Worm (Caenorhabditis elegans) whole organism, L3 larva: ENCODE results near the gene scl-7.
A peak's percentile ranks its signal among the peaks of the same experiment; 100 is the strongest.

Source experiments
- ZK546.5 ChIP-seq: sonication (generic microtip); optimal IDR thresholded peaks from 2 replicates; lab custom pipeline; 2017; ENCODE audit warnings: missing biosample characterization, missing genetic modification characterization
- ama-1 ChIP-seq: fragments of 150-350 bp; optimal IDR thresholded peaks from 2 replicates; lab custom pipeline; 2018
- ceh-16 ChIP-seq: sonication (generic microtip); optimal IDR thresholded peaks from 2 replicates; lab custom pipeline; 2017; ENCODE audit warnings: missing biosample characterization, missing genetic modification characterization
- ceh-28 ChIP-seq: fragments of 150-350 bp; optimal IDR thresholded peaks from 2 replicates; lab custom pipeline; 2014; ENCODE audit warnings: missing biosample characterization, missing genetic modification reagents, missing genetic modification characterization
- ceh-9 ChIP-seq: sonication (generic microtip); optimal IDR thresholded peaks from 2 replicates; lab custom pipeline; 2018; ENCODE audit warnings: missing biosample characterization, missing genetic modification characterization
- daf-12 ChIP-seq: fragments of 150-350 bp; optimal IDR thresholded peaks from 2 replicates; lab custom pipeline; 2014; ENCODE audit warnings: missing biosample characterization, missing genetic modification reagents, missing genetic modification characterization
- egl-27 ChIP-seq: sonication (generic microtip); optimal IDR thresholded peaks from 4 replicates; lab custom pipeline; 2017; ENCODE audit warnings: missing biosample characterization, missing genetic modification reagents, missing genetic modification characterization
- egl-5 ChIP-seq: fragments of 150-350 bp; optimal IDR thresholded peaks from 2 replicates; lab custom pipeline; 2017; ENCODE audit warnings: missing biosample characterization, missing genetic modification reagents, missing genetic modification characterization, inconsistent platforms
- elt-1 ChIP-seq: fragments of 150-350 bp; optimal IDR thresholded peaks from 2 replicates; lab custom pipeline; 2014; ENCODE audit warnings: missing biosample characterization, missing genetic modification characterization
- elt-2 ChIP-seq: sonication (generic microtip); optimal IDR thresholded peaks from 2 replicates; lab custom pipeline; 2016; ENCODE audit warnings: missing genetic modification reagents, mild to moderate bottlenecking, missing genetic modification characterization, missing compliant biosample characterization
- elt-3 ChIP-seq, 3 experiments: fragments of 150-350 bp in 1 of 3; sonication (generic microtip) in 2 of 3; optimal IDR thresholded peaks; 2 replicates in 2 of 3; 4 replicates in 1 of 3; lab custom pipeline; 2014 to 2017; ENCODE audit warnings: missing biosample characterization in 3 of 3, missing genetic modification characterization in 3 of 3
- eor-1 ChIP-seq, 2 experiments: fragments of 150-350 bp; optimal IDR thresholded peaks; 2 replicates each; lab custom pipeline; 2014 to 2018; ENCODE audit warnings: missing biosample characterization in 2 of 2, missing genetic modification characterization in 2 of 2
- fkh-10 ChIP-seq: sonication (generic microtip); optimal IDR thresholded peaks from 2 replicates; lab custom pipeline; 2017; ENCODE audit warnings: missing biosample characterization, missing genetic modification reagents, missing genetic modification characterization
- fkh-2 ChIP-seq: fragments of 150-350 bp; optimal IDR thresholded peaks from 2 replicates; lab custom pipeline; 2014; ENCODE audit warnings: missing biosample characterization, missing genetic modification reagents, missing genetic modification characterization
- fos-1 ChIP-seq: fragments of 150-350 bp; optimal IDR thresholded peaks from 2 replicates; lab custom pipeline; 2014; ENCODE audit warnings: missing biosample characterization, missing genetic modification characterization
- hmg-11 ChIP-seq: sonication (generic microtip); optimal IDR thresholded peaks from 2 replicates; lab custom pipeline; 2016; ENCODE audit warnings: missing genetic modification characterization, missing compliant biosample characterization
- jun-1 ChIP-seq: fragments of 150-350 bp; optimal IDR thresholded peaks from 2 replicates; lab custom pipeline; 2014; ENCODE audit warnings: missing biosample characterization, missing genetic modification reagents, missing genetic modification characterization
- lin-15B ChIP-seq: fragments of 150-350 bp; optimal IDR thresholded peaks from 2 replicates; lab custom pipeline; 2014; ENCODE audit warnings: missing biosample characterization, missing genetic modification characterization
- lin-39 ChIP-seq: fragments of 150-350 bp; optimal IDR thresholded peaks from 2 replicates; lab custom pipeline; 2018; ENCODE audit warnings: missing biosample characterization, missing genetic modification reagents, missing genetic modification characterization
- lsy-12 ChIP-seq: sonication (generic microtip); optimal IDR thresholded peaks from 2 replicates; lab custom pipeline; 2016; ENCODE audit warnings: mild to moderate bottlenecking, missing genetic modification characterization, missing compliant biosample characterization
- mdl-1 ChIP-seq: fragments of 150-350 bp; optimal IDR thresholded peaks from 2 replicates; lab custom pipeline; 2014; ENCODE audit warnings: missing biosample characterization, missing genetic modification characterization
- mml-1 ChIP-seq: fragments of 150-350 bp; sonication (generic microtip); optimal IDR thresholded peaks from 3 replicates; lab custom pipeline; 2014; ENCODE audit warnings: missing biosample characterization, missing genetic modification characterization
- nfya-1 ChIP-seq: sonication (generic microtip); optimal IDR thresholded peaks from 2 replicates; lab custom pipeline; 2017; ENCODE audit warnings: missing genetic modification characterization, mild to moderate bottlenecking, missing compliant biosample characterization, antibody characterized with exemption, moderate library complexity; ENCODE audit not compliant: insufficient read depth
- nhr-11 ChIP-seq: fragments of 150-350 bp; optimal IDR thresholded peaks from 2 replicates; lab custom pipeline; 2014; ENCODE audit warnings: missing biosample characterization, missing genetic modification characterization
- nhr-12 ChIP-seq: fragments of 150-350 bp; optimal IDR thresholded peaks from 2 replicates; lab custom pipeline; 2014; ENCODE audit warnings: missing biosample characterization, missing genetic modification characterization
- nhr-23 ChIP-seq: fragments of 150-350 bp; optimal IDR thresholded peaks from 2 replicates; lab custom pipeline; 2014; ENCODE audit warnings: missing biosample characterization, missing genetic modification reagents, missing genetic modification characterization
- nhr-237 ChIP-seq: fragments of 150-350 bp; optimal IDR thresholded peaks from 2 replicates; lab custom pipeline; 2014; ENCODE audit warnings: missing biosample characterization, missing genetic modification characterization
- nhr-25 ChIP-seq: sonication (generic microtip); optimal IDR thresholded peaks from 2 replicates; lab custom pipeline; 2017; ENCODE audit warnings: missing biosample characterization, missing genetic modification characterization
- nhr-28 ChIP-seq: fragments of 150-350 bp; optimal IDR thresholded peaks from 2 replicates; lab custom pipeline; 2014; ENCODE audit warnings: missing biosample characterization, missing genetic modification characterization
- nhr-43 ChIP-seq: sonication (generic microtip); optimal IDR thresholded peaks from 2 replicates; lab custom pipeline; 2016; ENCODE audit warnings: mild to moderate bottlenecking, missing genetic modification characterization, missing compliant biosample characterization; ENCODE audit not compliant: poor library complexity, severe bottlenecking
- nhr-67 ChIP-seq: fragments of 150-350 bp; optimal IDR thresholded peaks from 2 replicates; lab custom pipeline; 2014; ENCODE audit warnings: missing biosample characterization, missing genetic modification characterization
- nhr-76 ChIP-seq: fragments of 150-350 bp; sonication (generic microtip); optimal IDR thresholded peaks from 5 replicates; lab custom pipeline; 2014; ENCODE audit warnings: missing biosample characterization, missing genetic modification characterization
- pha-4 ChIP-seq: fragments of 150-350 bp; optimal IDR thresholded peaks from 2 replicates; lab custom pipeline; 2014; ENCODE audit warnings: missing biosample characterization, missing genetic modification reagents, missing genetic modification characterization
- sea-2 ChIP-seq: fragments of 150-350 bp; sonication (generic microtip); optimal IDR thresholded peaks from 4 replicates; lab custom pipeline; 2014; ENCODE audit warnings: missing biosample characterization, missing genetic modification reagents, missing genetic modification characterization
- skn-1 ChIP-seq: fragments of 150-350 bp; optimal IDR thresholded peaks from 2 replicates; lab custom pipeline; 2014; ENCODE audit warnings: missing biosample characterization, missing genetic modification characterization
- snpc-4 ChIP-seq: fragments of 150-350 bp; optimal IDR thresholded peaks from 2 replicates; lab custom pipeline; 2014; ENCODE audit warnings: missing biosample characterization, missing genetic modification characterization
- tbx-2 ChIP-seq: sonication (generic microtip); optimal IDR thresholded peaks from 2 replicates; lab custom pipeline; 2016; ENCODE audit warnings: mild to moderate bottlenecking, missing genetic modification characterization, missing compliant biosample characterization
- unc-39 ChIP-seq: sonication (generic microtip); optimal IDR thresholded peaks from 4 replicates; lab custom pipeline; 2017; ENCODE audit warnings: missing biosample characterization, missing genetic modification characterization
- unc-62 ChIP-seq: fragments of 150-350 bp; sonication (generic microtip); optimal IDR thresholded peaks from 4 replicates; lab custom pipeline; 2014; ENCODE audit warnings: missing biosample characterization, missing genetic modification reagents, missing genetic modification characterization
- ztf-11 ChIP-seq: fragments of 150-350 bp; optimal IDR thresholded peaks from 2 replicates; lab custom pipeline; 2014; ENCODE audit warnings: missing biosample characterization, missing genetic modification characterization
- ztf-4 ChIP-seq: fragments of 150-350 bp; optimal IDR thresholded peaks from 2 replicates; lab custom pipeline; 2014; ENCODE audit warnings: missing biosample characterization, missing genetic modification characterization

Gene scl-7

DNA sequence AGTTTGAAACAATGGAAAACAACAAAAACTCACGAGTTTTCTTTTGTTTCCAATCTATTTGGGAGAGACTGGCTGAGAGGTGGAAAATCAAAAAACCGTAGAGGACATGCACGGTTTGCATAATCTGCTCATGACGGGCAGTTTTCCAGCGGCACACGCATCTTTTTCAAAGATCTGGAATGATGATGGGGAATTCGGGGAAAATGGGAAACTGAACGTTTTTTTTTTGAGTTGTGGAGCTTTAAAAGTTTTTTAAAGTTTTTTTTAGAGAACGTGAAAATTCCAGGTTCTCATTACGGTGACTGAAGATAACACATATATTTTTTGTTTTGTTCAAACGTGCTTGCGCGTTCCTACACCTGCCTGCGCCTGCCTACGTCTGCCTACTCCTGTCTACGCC is 6.4 kb downstream of the scl-7 start, which contains the start of gene C39E9.7:
Gene C39E9.7 (minus strand): TSS at position 101 of the 400 bp plus-strand sequence.
- TF ChIP-seq nhr-11 (tag; lab: Kevin White, UChicago) (no peak), nhr-76 (tag; lab: Kevin White, UChicago) (no peak), lin-15B (tag; lab: Kevin White, UChicago) (no peak), nhr-67 (no peak), nhr-23 (no peak)
- TF ChIP-seq, all 47 proteins: peak for 0

ce11 chrIV:13077694-13078093 is 7.5 kb downstream of the scl-7 start:
- TF ChIP-seq nhr-25 (tag; lab: Kevin White, UChicago) (peak; percentile 81), nhr-43 (peak; percentile 91), unc-39 (tag; lab: Kevin White, UChicago) (no peak), nhr-23 (peak; percentile 39)

ce11 chrIV:13078342-13078741 is 8.1 kb downstream of the scl-7 start:
- no peak for TF ChIP-seq ztf-11 (tag; lab: Kevin White, UChicago)
- no peak for TF ChIP-seq lsy-12 (tag; lab: Kevin White, UChicago)
- no peak for TF ChIP-seq lin-39
- no peak for TF ChIP-seq nhr-12 (tag; lab: Kevin White, UChicago)
- TF ChIP-seq eor-1 (tag; optimal IDR thresholded peaks at IDR 0.05; lab: Kevin White, UChicago), result no peak
- TF ChIP-seq lin-15B (tag; lab: Kevin White, UChicago), result no peak
- no peak for TF ChIP-seq pha-4 (tag; lab: Kevin White, UChicago)
- TF ChIP-seq nhr-237 (tag; lab: Kevin White, UChicago), result no peak
- TF ChIP-seq mdl-1 (tag; lab: Kevin White, UChicago), result no peak
- TF ChIP-seq nhr-23, result no peak
- no peak for TF ChIP-seq fkh-2
- TF ChIP-seq nhr-67, result no peak
- TF ChIP-seq hmg-11 (tag; lab: Kevin White, UChicago), result no peak
- no peak for TF ChIP-seq sea-2
- TF ChIP-seq nhr-43, result no peak
- no peak for TF ChIP-seq elt-2 (tag; lab: Kevin White, UChicago)
- TF ChIP-seq ZK546.5 (tag; lab: Kevin White, UChicago), result no peak
- no peak for TF ChIP-seq fkh-10 (GFP tag; lab: Kevin White, UChicago)
- no peak for TF ChIP-seq ceh-28 (tag; lab: Kevin White, UChicago)
- no peak for TF ChIP-seq ztf-4 (tag; lab: Kevin White, UChicago)

DNA sequence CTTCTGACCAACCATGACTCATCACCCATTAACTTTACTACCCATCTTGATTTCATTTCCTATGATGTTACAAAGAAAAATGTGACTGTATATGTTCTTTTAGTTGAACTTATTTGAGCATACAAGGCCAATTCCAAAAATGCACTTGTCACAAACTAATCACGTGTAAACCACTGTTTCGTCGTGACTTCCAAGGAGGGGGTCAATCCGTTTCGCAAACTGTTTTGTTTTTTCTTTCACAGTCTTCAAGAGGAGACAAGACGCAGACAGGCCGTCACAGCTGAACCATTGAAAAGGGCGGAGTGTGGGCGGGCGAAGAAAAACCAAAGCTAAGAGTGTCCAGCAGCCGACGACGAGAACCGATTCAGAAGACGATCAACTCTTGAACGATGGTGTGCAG is 8.9 kb downstream of the scl-7 start, which contains the start of gene C39E9.8:
Gene C39E9.8 (plus strand): TSS at position 328 of the 400 bp plus-strand sequence.
- TF ChIP-seq fos-1 (tag; lab: Kevin White, UChicago), result no peak
- TF ChIP-seq elt-2 (tag; lab: Kevin White, UChicago), result no peak
- peak; percentile 77 for TF ChIP-seq nhr-43
- peak; percentile 79 for TF ChIP-seq nhr-25 (tag; lab: Kevin White, UChicago)
- no peak for TF ChIP-seq egl-5 (tag; lab: Kevin White, UChicago)
- peak; percentile 47 for TF ChIP-seq nhr-23
- TF ChIP-seq ztf-4 (tag; lab: Kevin White, UChicago), result no peak
- no peak for TF ChIP-seq ceh-28 (tag; lab: Kevin White, UChicago)
- TF ChIP-seq, all 47 proteins: peak for 3

- TF ChIP-seq ceh-28 (tag; lab: Kevin White, UChicago) (no peak), ceh-9 (no peak), eor-1 (tag; optimal IDR thresholded peaks at IDR 0.05; lab: Kevin White, UChicago) (no peak), daf-12 (tag; lab: Kevin White, UChicago) (no peak), snpc-4 (tag; lab: Kevin White, UChicago) (no peak), elt-3 (tag; optimal IDR thresholded peaks at IDR 0.05; lab: Kevin White, UChicago) (peak in 1 of 3 experiments; percentile 12), ztf-4 (tag; lab: Kevin White, UChicago) (no peak), ceh-16 (tag; lab: Kevin White, UChicago) (no peak), nhr-237 (tag; lab: Kevin White, UChicago) (no peak), egl-27 (tag; lab: Kevin White, UChicago) (no peak), fkh-2 (no peak), lin-15B (tag; lab: Kevin White, UChicago) (no peak), nhr-25 (tag; lab: Kevin White, UChicago) (peak; percentile 30), nhr-23 (peak; percentile 63), fkh-10 (GFP tag; lab: Kevin White, UChicago) (no peak), nhr-43 (peak; percentile 57), nhr-76 (tag; lab: Kevin White, UChicago) (no peak), jun-1 (tag; lab: Kevin White, UChicago) (no peak), mml-1 (tag; lab: Kevin White, UChicago) (no peak), sea-2 (no peak), lin-39 (no peak), mdl-1 (tag; lab: Kevin White, UChicago) (no peak), elt-2 (tag; lab: Kevin White, UChicago) (no peak), nhr-67 (no peak), nfya-1 (tag; lab: Kevin White, UChicago) (peak; percentile 18), skn-1 (tag; lab: Kevin White, UChicago) (no peak), unc-62 (no peak), nhr-28 (tag; lab: Kevin White, UChicago) (no peak), hmg-11 (tag; lab: Kevin White, UChicago) (no peak), tbx-2 (tag; lab: Kevin White, UChicago) (no peak), nhr-11 (tag; lab: Kevin White, UChicago) (peak; percentile 34), unc-39 (tag; lab: Kevin White, UChicago) (no peak), elt-1 (no peak), nhr-12 (tag; lab: Kevin White, UChicago) (no peak), ama-1 (lab: Kevin White, UChicago) (peak; percentile 24)
These were observed 9.9 kb downstream of the scl-7 start for ce11 chrIV:13080185-13080584.
